Worm (Caenorhabditis elegans) whole organism, midembryonic: Measurements from ENCODE around the gene C25E10.13.

Experiments
- T22C8.4 ChIP-seq: fragments of 200-800 bp; sonication (Bioruptor generic); IDR thresholded peaks from 2 replicates; pipeline ENCODE4 v1.3.6; 2022; ENCODE audit warnings: missing genetic modification characterization, missing compliant biosample characterization
- cog-1 ChIP-seq: sonication (generic microtip); optimal IDR thresholded peaks from 2 replicates; lab custom pipeline; 2016; ENCODE audit warnings: missing genetic modification characterization, missing compliant biosample characterization
- flt-1 ChIP-seq: fragments of 200-800 bp; sonication (Bioruptor generic); IDR thresholded peaks from 2 replicates; pipeline ENCODE4 v1.3.6; 2022; ENCODE audit warnings: missing genetic modification characterization, missing compliant biosample characterization
- ref-1 ChIP-seq: fragments of 200-800 bp; sonication (Bioruptor generic); conservative IDR thresholded peaks from 2 replicates; pipeline ENCODE4 v1.3.6; 2022; ENCODE audit warnings: missing genetic modification reagents, missing genetic modification characterization, missing compliant biosample characterization
- tab-1 ChIP-seq: fragments of 200-800 bp; sonication (Bioruptor generic); IDR thresholded peaks from 2 replicates; pipeline ENCODE4 v1.3.6; 2022; ENCODE audit warnings: missing genetic modification characterization, missing compliant biosample characterization
- ztf-23 ChIP-seq: fragments of 200-800 bp; sonication (Bioruptor generic); IDR thresholded peaks from 2 replicates; pipeline ENCODE4 v1.3.6; 2022; ENCODE audit warnings: missing genetic modification reagents, missing genetic modification characterization, missing compliant biosample characterization
- ztf-29 ChIP-seq: fragments of 200-800 bp; sonication (Bioruptor generic); IDR thresholded peaks from 2 replicates; pipeline ENCODE4 v1.3.6; 2022; ENCODE audit warnings: missing genetic modification reagents, missing genetic modification characterization, missing compliant biosample characterization

ce11 chrV:9098280-9098973 is 38.9 kb downstream of the C25E10.13 start, which contains the start of gene F21C10.9:
- TF ChIP-seq ztf-23 (GFP tag; lab: Robert Waterston, UW) (no peak), T22C8.4 (no peak), flt-1 (no peak), cog-1 (tag; lab: Kevin White, UChicago) (no peak), tab-1 (no peak), ref-1 (GFP tag; lab: Robert Waterston, UW) (no peak), ztf-29 (GFP tag; lab: Robert Waterston, UW) (no peak)
